Worm (Caenorhabditis elegans) whole organism, L4 larva: ENCODE results near the gene srx-54.

Experiments used
- aha-1 ChIP-seq: fragments of 150-350 bp; peaks from one replicate; lab custom pipeline; 2014; ENCODE audit warnings: missing biosample characterization, missing genetic modification characterization
- ceh-62 ChIP-seq: sonication (generic microtip); optimal IDR thresholded peaks from 2 replicates; lab custom pipeline; 2017; ENCODE audit warnings: missing biosample characterization, missing genetic modification characterization
- hmg-1.1 ChIP-seq: fragments of 200-800 bp; sonication (Bioruptor generic); IDR thresholded peaks from 2 replicates; pipeline ENCODE4 v1.3.6; 2022; ENCODE audit warnings: missing genetic modification reagents, missing genetic modification characterization, missing compliant biosample characterization
- nhr-237 ChIP-seq: sonication (generic microtip); optimal IDR thresholded peaks from 2 replicates; lab custom pipeline; 2017; ENCODE audit warnings: missing biosample characterization, missing genetic modification characterization
- ztf-7 ChIP-seq: fragments of 150-350 bp; optimal IDR thresholded peaks from 2 replicates; lab custom pipeline; 2014; ENCODE audit warnings: missing biosample characterization, missing genetic modification characterization

ce11 chrV:17008302-17008701 is 33.3 kb downstream of the srx-54 start, which contains the start of gene sri-69:
- TF ChIP-seq aha-1 (no peak), nhr-237 (no peak), ceh-62 (tag; lab: Kevin White, UChicago) (no peak), ztf-7 (no peak), hmg-1.1 (GFP tag; lab: Robert Waterston, UW) (no peak)
